Fruit fly (Drosophila melanogaster) whole organism, embryonic: Measurements from ENCODE around the gene Dbp21E2.

ENCODE experiments used
- ATbp ChIP-seq: fragments of 200-800 bp; sonication (Bioruptor generic); optimal IDR thresholded peaks from 2 replicates; lab custom pipeline; 2017; ENCODE audit warnings: missing biosample characterization, mild to moderate bottlenecking, missing genetic modification characterization, missing genetic modification reagents
- Aef1 ChIP-seq: fragments of 200-800 bp; sonication (Bioruptor generic); IDR thresholded peaks from 3 replicates; pipeline ENCODE4 v1.3.6; 2022; ENCODE audit warnings: missing biosample characterization, missing genetic modification characterization
- Antp ChIP-seq: fragments of 200-800 bp; sonication (Bioruptor generic); optimal IDR thresholded peaks from 3 replicates; lab custom pipeline; 2016; ENCODE audit warnings: missing biosample characterization, missing genetic modification characterization
- Asciz ChIP-seq: fragments of 200-800 bp; sonication (Bioruptor generic); optimal IDR thresholded peaks from 2 replicates; lab custom pipeline; 2017; ENCODE audit warnings: missing biosample characterization, mild to moderate bottlenecking, missing genetic modification characterization, missing genetic modification reagents
- Awh ChIP-seq: fragments of 200-800 bp; sonication (Bioruptor generic); IDR thresholded peaks from 2 replicates; pipeline ENCODE4, ENCODE4 v1.3.6; 2022; ENCODE audit warnings: missing biosample characterization, missing genetic modification characterization
- CG1024 ChIP-seq: fragments of 200-800 bp; sonication (Bioruptor generic); IDR thresholded peaks from 2 replicates; pipeline ENCODE4 v1.3.6; 2022; ENCODE audit warnings: missing biosample characterization, missing genetic modification characterization
- CG11560 ChIP-seq: fragments of 200-800 bp; sonication (Bioruptor generic); IDR thresholded peaks from 3 replicates; pipeline ENCODE4 v1.3.6; 2022; ENCODE audit warnings: missing biosample characterization, missing genetic modification characterization
- CG13123 ChIP-seq: fragments of 200-800 bp; sonication (Bioruptor generic); optimal IDR thresholded peaks from 2 replicates; lab custom pipeline; 2016; ENCODE audit warnings: missing biosample characterization, missing genetic modification characterization
- CG14050 ChIP-seq: fragments of 200-800 bp; sonication (Bioruptor generic); IDR thresholded peaks from 3 replicates; pipeline ENCODE4 v1.3.6; 2022; ENCODE audit warnings: missing biosample characterization, missing genetic modification characterization
- CG14710 ChIP-seq: fragments of 200-800 bp; sonication (Bioruptor generic); optimal IDR thresholded peaks from 3 replicates; lab custom pipeline; 2019; ENCODE audit warnings: missing biosample characterization, mild to moderate bottlenecking, missing genetic modification characterization, moderate library complexity
- CG14860 ChIP-seq: fragments of 200-800 bp; sonication (Bioruptor generic); IDR thresholded peaks from 3 replicates; pipeline ENCODE4 v1.3.6; 2022; ENCODE audit warnings: missing biosample characterization, missing genetic modification characterization; ENCODE audit not compliant: partially characterized antibody
- CG15269 ChIP-seq: fragments of 200-800 bp; sonication (Bioruptor generic); optimal IDR thresholded peaks from 2 replicates; lab custom pipeline; 2018; ENCODE audit warnings: missing biosample characterization, mild to moderate bottlenecking, missing genetic modification characterization, moderate library complexity
- CG17568 ChIP-seq: fragments of 200-800 bp; sonication (Bioruptor generic); optimal IDR thresholded peaks from 2 replicates; lab custom pipeline; 2018; ENCODE audit warnings: missing biosample characterization, mild to moderate bottlenecking, missing genetic modification characterization, moderate library complexity
- CG2202 ChIP-seq: fragments of 200-800 bp; sonication (Bioruptor generic); optimal IDR thresholded peaks from 2 replicates; lab custom pipeline; 2018; ENCODE audit warnings: missing biosample characterization, mild to moderate bottlenecking, missing genetic modification characterization
- CG3065 ChIP-seq: fragments of 200-800 bp; sonication (Bioruptor generic); optimal IDR thresholded peaks from 2 replicates; lab custom pipeline; 2016; ENCODE audit warnings: missing biosample characterization, missing genetic modification characterization
- CG34224 ChIP-seq: fragments of 200-800 bp; sonication (Bioruptor generic); IDR thresholded peaks from 3 replicates; pipeline ENCODE4 v1.3.6; 2022; ENCODE audit warnings: missing biosample characterization, missing genetic modification characterization; ENCODE audit not compliant: partially characterized antibody
- CG4282 ChIP-seq: fragments of 200-800 bp; sonication (Bioruptor generic); optimal IDR thresholded peaks from 2 replicates; lab custom pipeline; 2016; ENCODE audit warnings: missing biosample characterization, missing genetic modification characterization
- CG6254 ChIP-seq: fragments of 200-800 bp; sonication (Bioruptor generic); optimal IDR thresholded peaks from 3 replicates; lab custom pipeline; 2017; ENCODE audit warnings: mild to moderate bottlenecking, missing biosample characterization, missing genetic modification reagents, missing genetic modification characterization
- CG8924 ChIP-seq: fragments of 200-800 bp; optimal IDR thresholded peaks from 3 replicates; lab custom pipeline; 2019; ENCODE audit warnings: missing biosample characterization, mild to moderate bottlenecking, missing genetic modification characterization, moderate library complexity
- CkIIα-i1 ChIP-seq: fragments of 200-800 bp; sonication (Bioruptor generic); IDR thresholded peaks from 2 replicates; pipeline ENCODE4 v1.3.6; 2022; ENCODE audit warnings: missing biosample characterization, missing genetic modification characterization
- CoRest ChIP-seq: fragments of 200-800 bp; sonication (Bioruptor generic); optimal IDR thresholded peaks from 3 replicates; lab custom pipeline; 2018; ENCODE audit warnings: missing biosample characterization, mild to moderate bottlenecking, missing genetic modification characterization, moderate library complexity
- Dad ChIP-seq: fragments of 200-800 bp; sonication (Bioruptor generic); optimal IDR thresholded peaks from 3 replicates; lab custom pipeline; 2016; ENCODE audit warnings: missing biosample characterization, missing genetic modification characterization
- Deaf1 ChIP-seq: fragments of 200-800 bp; optimal IDR thresholded peaks from 3 replicates; lab custom pipeline; 2019; ENCODE audit warnings: missing biosample characterization, mild to moderate bottlenecking, missing genetic modification characterization, moderate library complexity
- HLH3B ChIP-seq: fragments of 200-800 bp; sonication (Bioruptor generic); IDR thresholded peaks from 2 replicates; pipeline ENCODE4 v1.3.6; 2022; ENCODE audit warnings: missing biosample characterization, missing genetic modification characterization
- Scr ChIP-seq: fragments of 200-800 bp; sonication (Bioruptor generic); IDR thresholded peaks from 2 replicates; pipeline ENCODE4 v1.3.6; 2022; ENCODE audit warnings: missing biosample characterization, missing genetic modification characterization; ENCODE audit not compliant: partially characterized antibody
- Trl ChIP-seq, 3 experiments: fragments of >200 bp in 2 of 3; fragments of 200-800 bp in 1 of 3; sonication (Bioruptor generic) in 1 of 3; optimal IDR thresholded peaks; 2 replicates in 1 of 3; 3 replicates in 2 of 3; lab custom pipeline; 2016 to 2017; ENCODE audit warnings: missing biosample characterization in 1 of 3, missing genetic modification characterization in 1 of 3
- aop ChIP-seq: fragments of 200-800 bp; sonication (Bioruptor generic); IDR thresholded peaks from 2 replicates; pipeline ENCODE4 v1.3.6; 2022; ENCODE audit warnings: missing biosample characterization, missing genetic modification characterization
- bowl ChIP-seq: fragments of 200-800 bp; sonication (Bioruptor generic); IDR thresholded peaks from 2 replicates; pipeline ENCODE4 v1.3.6; 2022; ENCODE audit warnings: missing biosample characterization, missing genetic modification characterization
- cato ChIP-seq: fragments of 200-800 bp; sonication (Bioruptor generic); optimal IDR thresholded peaks from 2 replicates; lab custom pipeline; 2016; ENCODE audit warnings: missing biosample characterization, missing genetic modification characterization, borderline replicate concordance
- chm ChIP-seq: fragments of 200-800 bp; sonication (Bioruptor generic); IDR thresholded peaks from 2 replicates; pipeline ENCODE4 v1.3.6; 2022; ENCODE audit warnings: missing biosample characterization, missing genetic modification characterization
- cwo ChIP-seq: fragments of 200-800 bp; sonication (Bioruptor generic); optimal IDR thresholded peaks from 3 replicates; lab custom pipeline; 2017; ENCODE audit warnings: missing biosample characterization, missing genetic modification characterization, mild to moderate bottlenecking, moderate library complexity, missing genetic modification reagents
- da ChIP-seq: fragments of 200-800 bp; sonication (Bioruptor generic); optimal IDR thresholded peaks from 2 replicates; lab custom pipeline; 2016; ENCODE audit warnings: missing biosample characterization, missing genetic modification characterization
- emc ChIP-seq: fragments of 200-800 bp; sonication (Bioruptor generic); optimal IDR thresholded peaks from 2 replicates; lab custom pipeline; 2016; ENCODE audit warnings: missing biosample characterization, missing genetic modification characterization
- ewg ChIP-seq: fragments of 200-800 bp; sonication (Bioruptor generic); optimal IDR thresholded peaks from 3 replicates; lab custom pipeline; 2017; ENCODE audit warnings: mild to moderate bottlenecking, missing biosample characterization, missing genetic modification reagents, missing genetic modification characterization
- eyg ChIP-seq: fragments of 200-800 bp; sonication (Bioruptor generic); optimal IDR thresholded peaks from 3 replicates; lab custom pipeline; 2016; ENCODE audit warnings: missing biosample characterization, missing genetic modification characterization
- fd3F ChIP-seq: fragments of 200-800 bp; sonication (Bioruptor generic); optimal IDR thresholded peaks from 2 replicates; lab custom pipeline; 2018; ENCODE audit warnings: missing biosample characterization, mild to moderate bottlenecking, missing genetic modification characterization, moderate library complexity
- gcm2 ChIP-seq: fragments of 200-800 bp; sonication (Bioruptor generic); optimal IDR thresholded peaks from 2 replicates; lab custom pipeline; 2016; ENCODE audit warnings: missing biosample characterization, missing genetic modification characterization
- gfzf ChIP-seq: fragments of 200-800 bp; sonication (Bioruptor generic); optimal IDR thresholded peaks from 2 replicates; lab custom pipeline; 2016; ENCODE audit warnings: missing biosample characterization, mild to moderate bottlenecking, missing genetic modification characterization, moderate library complexity
- hkb ChIP-seq, 2 experiments: fragments of 200-800 bp in 1 of 2; fragments of >200 bp in 1 of 2; sonication (Bioruptor generic) in 1 of 2; IDR thresholded peaks in 1 of 2; optimal IDR thresholded peaks in 1 of 2; 2 replicates each; pipeline versions ENCODE4 v1.3.6 to Lab custom; 2017 to 2022; ENCODE audit warnings: missing biosample characterization in 1 of 2, missing genetic modification characterization in 1 of 2
- ken ChIP-seq: fragments of 200-800 bp; sonication (Bioruptor generic); IDR thresholded peaks from 3 replicates; pipeline ENCODE4 v1.3.6; 2022; ENCODE audit warnings: missing biosample characterization, missing genetic modification characterization
- mld ChIP-seq: fragments of 200-800 bp; sonication (Bioruptor generic); IDR thresholded peaks from 3 replicates; pipeline ENCODE4 v1.3.6; 2022; ENCODE audit warnings: missing biosample characterization, missing genetic modification characterization; ENCODE audit not compliant: partially characterized antibody
- repo ChIP-seq: fragments of 200-800 bp; sonication (Bioruptor generic); optimal IDR thresholded peaks from 2 replicates; lab custom pipeline; 2016; ENCODE audit warnings: missing biosample characterization, missing genetic modification characterization
- scrt ChIP-seq: fragments of 200-800 bp; sonication (Bioruptor generic); optimal IDR thresholded peaks from 2 replicates; lab custom pipeline; 2018; ENCODE audit warnings: missing biosample characterization, mild to moderate bottlenecking, missing genetic modification characterization, moderate library complexity
- sens ChIP-seq: fragments of 200-800 bp; sonication (Bioruptor generic); peaks from one replicate; lab custom pipeline; 2016; ENCODE audit warnings: missing biosample characterization, missing genetic modification characterization
- seq ChIP-seq: fragments of 200-800 bp; sonication (Bioruptor generic); IDR thresholded peaks from 2 replicates; pipeline ENCODE4 v1.3.6; 2022; ENCODE audit warnings: missing biosample characterization, missing genetic modification characterization
- ttk ChIP-seq: fragments of 200-800 bp; sonication (Bioruptor generic); IDR thresholded peaks from 2 replicates; pipeline ENCODE4 v2.1.2; 2022; ENCODE audit warnings: missing biosample characterization, missing genetic modification characterization
- vnd ChIP-seq: fragments of 200-800 bp; sonication (Bioruptor generic); IDR thresholded peaks from 3 replicates; pipeline ENCODE4 v1.3.6; 2022; ENCODE audit warnings: missing biosample characterization, missing genetic modification characterization; ENCODE audit not compliant: partially characterized antibody
- zen ChIP-seq: fragments of 200-800 bp; sonication (Bioruptor generic); optimal IDR thresholded peaks from 3 replicates; lab custom pipeline; 2018; ENCODE audit warnings: missing biosample characterization, mild to moderate bottlenecking, missing genetic modification characterization, moderate library complexity
- zen2 ChIP-seq: fragments of 200-800 bp; sonication (Bioruptor generic); IDR thresholded peaks from 3 replicates; pipeline ENCODE4 v1.3.6; 2022; ENCODE audit warnings: missing biosample characterization, missing genetic modification characterization; ENCODE audit not compliant: partially characterized antibody

Dbp21E2 gene

dm6 chr2L:825768-826263 lies 14.4 kb downstream of the Dbp21E2 start, which contains the start of the genes CG3862 and dock (continued):
- TF ChIP-seq mld (peak; percentile 98), CG14860 (peak; percentile 96), eyg (GFP tag; lab: Kevin White, UChicago) (no peak), Awh (no peak), emc (GFP tag; lab: Kevin White, UChicago) (peak; percentile 33), CG17568 (GFP tag; lab: Kevin White, UChicago) (no peak), chm (GFP tag; lab: Robert Waterston, UW) (peak; percentile 64), Asciz (GFP tag; lab: Kevin White, UChicago) (no peak), bowl (GFP tag; lab: Robert Waterston, UW) (no peak), seq (no peak), Trl (optimal IDR thresholded peaks at IDR 0.05; lab: Kevin White, UChicago) (no peak), Trl (GFP tag; optimal IDR thresholded peaks at IDR 0.05; lab: Kevin White, UChicago) (peak; percentile 59), da (GFP tag; lab: Kevin White, UChicago) (peak; percentile 24), fd3F (peak; percentile 29), CG6254 (GFP tag; lab: Kevin White, UChicago) (no peak), scrt (GFP tag; lab: Kevin White, UChicago) (peak; percentile 20), CG2202 (peak; percentile 38), CG14710 (tag; lab: Kevin White, UChicago) (peak; percentile 70), ATbp (GFP tag; lab: Kevin White, UChicago) (no peak), Dad (GFP tag; lab: Kevin White, UChicago) (peak; percentile 38), CG3065 (GFP tag; lab: Kevin White, UChicago) (peak; percentile 31), ttk (GFP tag; lab: Robert Waterston, UW) (no peak), zen (tag; lab: Kevin White, UChicago) (peak; percentile 75), ken (GFP tag; lab: Robert Waterston, UW) (0 out of 3 replicates have a peak, but pooled peaks have one; percentile 20), CkIIα-i1 (no peak), vnd (peak; percentile 95), Scr (GFP tag; lab: Robert Waterston, UW) (peak; percentile 91), cato (GFP tag; lab: Kevin White, UChicago) (no peak), CG4282 (peak; percentile 34), CG34224 (GFP tag; lab: Robert Waterston, UW) (peak; percentile 96), repo (GFP tag; lab: Kevin White, UChicago) (peak; percentile 75), Deaf1 (peak; percentile 13), gfzf (GFP tag; lab: Kevin White, UChicago) (peak; percentile 48), gcm2 (GFP tag; lab: Kevin White, UChicago) (no peak), sens (GFP tag; lab: Kevin White, UChicago) (peak; percentile 91), cwo (GFP tag; lab: Kevin White, UChicago) (no peak), aop (no peak), Antp (GFP tag; lab: Kevin White, UChicago) (peak; percentile 66), hkb (optimal IDR thresholded peaks at IDR 0.05; lab: Kevin White, UChicago) (no peak), hkb (GFP tag; IDR thresholded peaks at IDR 0.05; lab: Robert Waterston, UW) (peak; percentile 36; the same call in 1 of the 2 replicates), Aef1 (GFP tag; lab: Robert Waterston, UW) (peak; percentile 33; the same call in 2 of the 3 replicates), HLH3B (GFP tag; lab: Robert Waterston, UW) (peak; percentile 26; the same call in 1 of the 2 replicates), CG15269 (tag; lab: Kevin White, UChicago) (peak; percentile 39), CG8924 (tag; lab: Kevin White, UChicago) (peak; percentile 64), CG1024 (no peak), CoRest (tag; lab: Kevin White, UChicago) (peak; percentile 32), ewg (GFP tag; lab: Kevin White, UChicago) (peak; percentile 23), CG13123 (GFP tag; lab: Kevin White, UChicago) (no peak), CG11560 (tag; lab: Robert Waterston, UW) (no peak), CG14050 (GFP tag; lab: Robert Waterston, UW) (no peak), zen2 (GFP tag; lab: Robert Waterston, UW) (peak; percentile 97)
